Worm (Caenorhabditis elegans) whole organism, late embryonic: Measurements from ENCODE around the gene T04H1.5.

Experiments
- C08G9.2 ChIP-seq: sonication (generic microtip); optimal IDR thresholded peaks from 2 replicates; lab custom pipeline; 2016; ENCODE audit warnings: mild to moderate bottlenecking, missing genetic modification characterization, moderate library complexity, missing compliant biosample characterization
- ceh-31 ChIP-seq: sonication (generic microtip); optimal IDR thresholded peaks from 2 replicates; lab custom pipeline; 2016; ENCODE audit warnings: missing genetic modification characterization, missing compliant biosample characterization
- ceh-9 ChIP-seq: sonication (generic microtip); optimal IDR thresholded peaks from 2 replicates; lab custom pipeline; 2016; ENCODE audit warnings: mild to moderate bottlenecking, missing genetic modification characterization, inconsistent platforms, missing compliant biosample characterization
- dve-1 ChIP-seq: sonication (generic microtip); optimal IDR thresholded peaks from 2 replicates; lab custom pipeline; 2017; ENCODE audit warnings: antibody characterized with exemption, mild to moderate bottlenecking, missing genetic modification characterization, missing compliant biosample characterization
- mec-3 ChIP-seq: sonication (generic microtip); optimal IDR thresholded peaks from 2 replicates; lab custom pipeline; 2016; ENCODE audit warnings: borderline replicate concordance, missing genetic modification characterization, missing compliant biosample characterization
- pqm-1 ChIP-seq: sonication (generic microtip); optimal IDR thresholded peaks from 2 replicates; lab custom pipeline; 2016; ENCODE audit warnings: missing genetic modification characterization, missing compliant biosample characterization
- rnt-1 ChIP-seq: sonication (generic microtip); optimal IDR thresholded peaks from 2 replicates; lab custom pipeline; 2016; ENCODE audit warnings: missing genetic modification characterization, missing compliant biosample characterization
- tbx-2 ChIP-seq: sonication (generic microtip); optimal IDR thresholded peaks from 2 replicates; lab custom pipeline; 2016; ENCODE audit warnings: missing genetic modification characterization, missing compliant biosample characterization

DNA sequence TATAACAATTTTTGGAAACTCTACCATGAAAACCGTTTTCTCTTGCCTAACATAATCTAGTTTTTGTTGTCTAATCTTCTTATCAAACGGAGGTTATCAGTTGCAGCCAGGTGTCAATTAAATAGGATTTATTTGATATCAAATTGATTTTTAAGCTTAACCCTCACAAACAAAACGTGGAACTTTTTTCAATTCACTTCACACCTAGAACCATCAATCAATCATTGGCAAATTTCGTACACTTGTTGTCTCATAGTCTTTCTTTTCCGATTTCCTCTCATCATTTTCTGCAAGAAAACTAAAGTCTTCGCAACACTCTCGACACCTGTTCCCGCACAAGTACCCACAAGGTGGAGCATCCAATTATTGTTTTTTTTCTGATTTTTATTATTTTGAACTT is 42.5 kb upstream of the T04H1.5 start:
- no peak for TF ChIP-seq rnt-1 (tag; lab: Kevin White, UChicago)
- no peak for TF ChIP-seq ceh-9
- TF ChIP-seq pqm-1 = no peak
- TF ChIP-seq C08G9.2 (tag; lab: Kevin White, UChicago) = no peak
- TF ChIP-seq mec-3 = no peak
- TF ChIP-seq ceh-31 (tag; lab: Kevin White, UChicago) = no peak
- no peak for TF ChIP-seq dve-1 (tag; lab: Kevin White, UChicago)
- no peak for TF ChIP-seq tbx-2 (tag; lab: Kevin White, UChicago)
